Fruit fly (Drosophila melanogaster): Measurements from ENCODE around the gene Las.

The Las gene

DNA sequence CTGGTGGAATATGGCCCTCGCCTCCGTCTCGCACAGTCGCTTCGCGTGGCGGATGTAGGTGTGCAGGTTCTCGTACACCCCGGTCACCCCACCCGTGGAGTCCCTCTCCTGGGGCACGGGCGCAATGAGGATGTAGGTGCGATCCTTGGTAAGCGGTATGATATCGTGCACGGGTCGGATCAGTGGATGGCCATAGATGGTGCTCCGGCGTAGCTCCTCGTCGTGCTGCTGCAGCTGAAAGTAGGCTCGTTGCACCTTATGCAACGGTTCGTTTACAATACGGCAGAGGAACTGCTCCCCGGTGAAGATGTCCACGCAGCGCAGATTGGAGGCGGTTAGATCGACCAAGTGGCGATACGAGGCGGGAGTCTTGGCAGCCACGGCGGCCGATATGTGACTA lies 31.6 kb downstream of the Las start:
- TF ChIP-seq tup (GFP tag; optimal IDR thresholded peaks at IDR 0.05) (no peak), sqz (GFP tag; optimal IDR thresholded peaks at IDR 0.05) (no peak), sens (GFP tag) (peak; percentile 82), CG10147 (GFP tag; optimal IDR thresholded peaks at IDR 0.05) (no peak), cad (GFP tag; optimal IDR thresholded peaks at IDR 0.05) (no peak), NFAT (GFP tag; IDR thresholded peaks at IDR 0.05) (no peak), CG5180 (GFP tag; optimal IDR thresholded peaks at IDR 0.05) (no peak), CG12659 (GFP tag; optimal IDR thresholded peaks at IDR 0.05) (no peak), gcm2 (GFP tag; optimal IDR thresholded peaks at IDR 0.05) (no peak), sisA (GFP tag; IDR thresholded peaks at IDR 0.05) (no peak), Pdp1 (GFP tag; optimal IDR thresholded peaks at IDR 0.05) (peak in 1 of 2 experiments; percentile 10), Eip74EF (GFP tag; optimal IDR thresholded peaks at IDR 0.05) (no peak), Med (GFP tag) (peak; percentile 17), en (GFP tag; optimal IDR thresholded peaks at IDR 0.05) (no peak), CG6272 (GFP tag; IDR thresholded peaks at IDR 0.05) (no peak), pzg (GFP tag; optimal IDR thresholded peaks at IDR 0.05) (no peak), Hr51 (GFP tag; optimal IDR thresholded peaks at IDR 0.05) (peak in 1 of 2 experiments; percentile 5)

DNA sequence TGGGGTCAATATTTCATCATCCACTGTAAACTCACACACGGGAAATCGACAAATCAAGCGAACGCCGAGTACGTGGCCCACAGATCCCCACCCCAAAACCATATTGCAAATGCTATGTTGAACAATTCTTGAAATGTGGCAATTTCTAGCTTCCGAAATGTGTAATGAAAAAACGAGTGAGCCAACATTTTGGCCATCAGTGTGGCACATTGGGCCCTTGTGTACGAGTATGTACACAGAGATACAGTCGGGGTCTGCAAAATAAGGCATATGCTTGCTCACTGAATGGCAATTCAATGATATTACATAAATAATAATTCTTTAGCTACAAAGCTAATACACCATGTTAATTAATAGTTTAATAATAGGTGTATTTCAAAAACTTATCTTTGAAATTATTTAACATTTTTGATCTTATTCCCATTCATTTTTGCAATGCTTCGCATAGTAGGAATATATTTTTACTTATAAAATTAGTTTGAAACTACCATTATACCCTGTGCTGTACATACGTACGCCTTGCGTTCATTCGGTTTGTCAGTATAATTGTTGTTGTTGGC lies 32.5 kb downstream of the Las start:
- TF ChIP-seq Adf1 (GFP tag; IDR thresholded peaks at IDR 0.05): peak; percentile 66; the same call in 1 of the 2 replicates
- no peak for TF ChIP-seq fru (optimal IDR thresholded peaks at IDR 0.05)
- peak; percentile 20 for TF ChIP-seq TFAM (GFP tag; optimal IDR thresholded peaks at IDR 0.05)
- TF ChIP-seq bowl (GFP tag; IDR thresholded peaks at IDR 0.05): peak; percentile 68
- TF ChIP-seq sima (GFP tag; optimal IDR thresholded peaks at IDR 0.05): peak; percentile 49
- peak; percentile 74 for TF ChIP-seq tx (GFP tag; optimal IDR thresholded peaks at IDR 0.05)
- TF ChIP-seq Atf-2 (GFP tag; optimal IDR thresholded peaks at IDR 0.05): peak; percentile 81
- TF ChIP-seq psq (GFP tag; optimal IDR thresholded peaks at IDR 0.05): peak; percentile 70
- TF ChIP-seq pnt (GFP tag; optimal IDR thresholded peaks at IDR 0.05): peak; percentile 60
- peak; percentile 94 for TF ChIP-seq CoRest (tag; optimal IDR thresholded peaks at IDR 0.05)
- TF ChIP-seq ftz-f1 (GFP tag; optimal IDR thresholded peaks at IDR 0.05): no peak
- peak; percentile 69 for TF ChIP-seq Atf3 (GFP tag; optimal IDR thresholded peaks at IDR 0.05)
- TF ChIP-seq CG17802 (tag; optimal IDR thresholded peaks at IDR 0.05): peak; percentile 23
- peak; percentile 85 for TF ChIP-seq oc (tag; optimal IDR thresholded peaks at IDR 0.05)
- TF ChIP-seq CG10543 (GFP tag; optimal IDR thresholded peaks at IDR 0.05): peak; percentile 92
- TF ChIP-seq dysf (GFP tag; IDR thresholded peaks at IDR 0.05): peak; percentile 92
- TF ChIP-seq ATbp (GFP tag; optimal IDR thresholded peaks at IDR 0.05): peak; percentile 80
- TF ChIP-seq Deaf1 (tag; optimal IDR thresholded peaks at IDR 0.05): peak; percentile 73
- peak; percentile 73 for TF ChIP-seq NC2β (GFP tag; optimal IDR thresholded peaks at IDR 0.05)
- TF ChIP-seq Xrp1 (GFP tag; IDR thresholded peaks at IDR 0.05): peak; percentile 86
- peak; percentile 82 for TF ChIP-seq CG8388 (GFP tag; optimal IDR thresholded peaks at IDR 0.05)
- peak; percentile 86 for TF ChIP-seq mam (GFP tag; optimal IDR thresholded peaks at IDR 0.05)
- peak; percentile 45 for TF ChIP-seq CG14965 (GFP tag; optimal IDR thresholded peaks at IDR 0.05; ENCODE audit: borderline replicate concordance)
- peak; percentile 3 for TF ChIP-seq Dp (GFP tag; optimal IDR thresholded peaks at IDR 0.05)
- no peak for TF ChIP-seq Hr39 (optimal IDR thresholded peaks at IDR 0.05)
- TF ChIP-seq CG14710 (tag; optimal IDR thresholded peaks at IDR 0.05): peak; percentile 72
- no peak for TF ChIP-seq crol (GFP tag; IDR thresholded peaks at IDR 0.05)
- peak; percentile 76 for TF ChIP-seq gsb-n (tag; optimal IDR thresholded peaks at IDR 0.05)
- TF ChIP-seq stc (GFP tag; IDR thresholded peaks at IDR 0.05): peak; percentile 84
- peak; percentile 66 for TF ChIP-seq CG6854 (GFP tag; optimal IDR thresholded peaks at IDR 0.05)
- peak; percentile 48 for TF ChIP-seq Spps (tag; optimal IDR thresholded peaks at IDR 0.05)
- TF ChIP-seq CG17328 (GFP tag; IDR thresholded peaks at IDR 0.05): peak; percentile 58
- peak; percentile 81 for TF ChIP-seq pb (GFP tag; optimal IDR thresholded peaks at IDR 0.05)
- peak; percentile 73 for TF ChIP-seq CG9609 (GFP tag; optimal IDR thresholded peaks at IDR 0.05)

Measured in whole organism, embryonic.